Worm (Caenorhabditis elegans) whole organism, L2 larva: ENCODE measurements around the gene pnc-1.

Experiments
- C34F6.9 ChIP-seq: fragments of 150-350 bp; optimal IDR thresholded peaks from 2 replicates; lab custom pipeline; 2014; ENCODE audit warnings: missing biosample characterization, missing genetic modification characterization
- F13H6.1 ChIP-seq: sonication (generic microtip); optimal IDR thresholded peaks from 2 replicates; lab custom pipeline; 2016; ENCODE audit warnings: missing genetic modification characterization, missing compliant biosample characterization
- Y55F3AM.14 ChIP-seq: fragments of 200-800 bp; sonication (Bioruptor generic); optimal IDR thresholded peaks from 2 replicates; lab custom pipeline; 2018; ENCODE audit warnings: mild to moderate bottlenecking, missing genetic modification characterization, missing compliant biosample characterization
- ZK546.5 ChIP-seq: sonication (generic microtip); optimal IDR thresholded peaks from 2 replicates; lab custom pipeline; 2017; ENCODE audit warnings: missing biosample characterization, missing genetic modification characterization
- aly-2 ChIP-seq: fragments of 150-350 bp; optimal IDR thresholded peaks from 2 replicates; lab custom pipeline; 2014; ENCODE audit warnings: missing biosample characterization, missing genetic modification characterization
- ama-1 ChIP-seq: fragments of 150-350 bp; optimal IDR thresholded peaks from 2 replicates; lab custom pipeline; 2018; ENCODE audit warnings: inconsistent platforms
- blmp-1 ChIP-seq: sonication (generic microtip); optimal IDR thresholded peaks from 2 replicates; lab custom pipeline; 2017; ENCODE audit warnings: missing genetic modification characterization, mild to moderate bottlenecking, missing compliant biosample characterization, antibody characterized with exemption, moderate library complexity; ENCODE audit not compliant: insufficient read depth
- ceh-82 ChIP-seq: fragments of 150-350 bp; optimal IDR thresholded peaks from 2 replicates; lab custom pipeline; 2014; ENCODE audit warnings: missing biosample characterization, missing genetic modification characterization
- dmd-4 ChIP-seq: sonication (generic microtip); optimal IDR thresholded peaks from 2 replicates; lab custom pipeline; 2017; ENCODE audit warnings: missing biosample characterization, missing genetic modification characterization
- egl-27 ChIP-seq: sonication (generic microtip); optimal IDR thresholded peaks from 3 replicates; lab custom pipeline; 2017; ENCODE audit warnings: missing biosample characterization, missing genetic modification reagents, missing genetic modification characterization
- elt-1 ChIP-seq: fragments of 150-350 bp; optimal IDR thresholded peaks from 2 replicates; lab custom pipeline; 2014; ENCODE audit warnings: missing biosample characterization, missing genetic modification characterization
- elt-3 ChIP-seq: sonication (generic microtip); optimal IDR thresholded peaks from 2 replicates; lab custom pipeline; 2017; ENCODE audit warnings: missing biosample characterization, missing genetic modification characterization
- fos-1 ChIP-seq: fragments of 150-350 bp; optimal IDR thresholded peaks from 2 replicates; lab custom pipeline; 2014; ENCODE audit warnings: missing biosample characterization, missing genetic modification characterization
- gmeb-1 ChIP-seq: fragments of 150-350 bp; optimal IDR thresholded peaks from 2 replicates; lab custom pipeline; 2014; ENCODE audit warnings: missing biosample characterization, missing genetic modification characterization
- lin-11 ChIP-seq: fragments of 150-350 bp; sonication (generic microtip); optimal IDR thresholded peaks from 2 replicates; lab custom pipeline; 2014; ENCODE audit warnings: missing biosample characterization, missing genetic modification characterization, inconsistent platforms, mixed read lengths
- lin-13 ChIP-seq: fragments of 150-350 bp; optimal IDR thresholded peaks from 2 replicates; lab custom pipeline; 2014; ENCODE audit warnings: missing biosample characterization, missing genetic modification reagents, missing genetic modification characterization
- mdl-1 ChIP-seq, 2 experiments: fragments of 150-350 bp in 1 of 2; sonication (generic microtip) in 1 of 2; optimal IDR thresholded peaks; 2 replicates each; lab custom pipeline; 2017; ENCODE audit warnings: missing biosample characterization in 2 of 2, missing genetic modification characterization in 2 of 2
- nhr-11 ChIP-seq: fragments of 150-350 bp; optimal IDR thresholded peaks from 2 replicates; lab custom pipeline; 2014; ENCODE audit warnings: missing biosample characterization, missing genetic modification characterization
- nhr-129 ChIP-seq: fragments of 150-350 bp; optimal IDR thresholded peaks from 2 replicates; lab custom pipeline; 2014; ENCODE audit warnings: missing biosample characterization, missing genetic modification characterization
- nhr-21 ChIP-seq: fragments of 150-350 bp; optimal IDR thresholded peaks from 2 replicates; lab custom pipeline; 2014; ENCODE audit warnings: missing biosample characterization, missing genetic modification characterization
- nhr-23 ChIP-seq: fragments of 150-350 bp; optimal IDR thresholded peaks from 2 replicates; lab custom pipeline; 2014; ENCODE audit warnings: missing biosample characterization, missing genetic modification reagents, missing genetic modification characterization
- nhr-237 ChIP-seq: fragments of 150-350 bp; optimal IDR thresholded peaks from 2 replicates; lab custom pipeline; 2014; ENCODE audit warnings: missing biosample characterization, missing genetic modification characterization
- nhr-25 ChIP-seq: fragments of 150-350 bp; sonication (generic microtip); optimal IDR thresholded peaks from 3 replicates; lab custom pipeline; 2014; ENCODE audit warnings: missing biosample characterization, missing genetic modification characterization
- nhr-6 ChIP-seq: fragments of 150-350 bp; optimal IDR thresholded peaks from 2 replicates; lab custom pipeline; 2014; ENCODE audit warnings: missing biosample characterization, missing genetic modification characterization
- nhr-77 ChIP-seq: fragments of 150-350 bp; optimal IDR thresholded peaks from 2 replicates; lab custom pipeline; 2014; ENCODE audit warnings: missing biosample characterization, missing genetic modification characterization
- peb-1 ChIP-seq: fragments of 150-350 bp; optimal IDR thresholded peaks from 2 replicates; lab custom pipeline; 2014; ENCODE audit warnings: missing biosample characterization, missing genetic modification characterization
- sem-4 ChIP-seq: fragments of 150-350 bp; optimal IDR thresholded peaks from 2 replicates; lab custom pipeline; 2014; ENCODE audit warnings: missing biosample characterization, missing genetic modification reagents, missing genetic modification characterization
- skn-1 ChIP-seq: sonication (generic microtip); optimal IDR thresholded peaks from 2 replicates; lab custom pipeline; 2017; ENCODE audit warnings: missing biosample characterization, missing genetic modification characterization
- sma-9 ChIP-seq, 2 experiments: fragments of 150-350 bp in 1 of 2; sonication (generic microtip) in 1 of 2; optimal IDR thresholded peaks; 2 replicates each; lab custom pipeline; 2014 to 2016; ENCODE audit warnings: missing genetic modification characterization in 2 of 2, mild to moderate bottlenecking in 1 of 2, missing biosample characterization in 1 of 2, missing compliant biosample characterization in 1 of 2, missing genetic modification reagents in 1 of 2, moderate library complexity in 1 of 2
- unc-39 ChIP-seq: fragments of 150-350 bp; optimal IDR thresholded peaks from 2 replicates; lab custom pipeline; 2014; ENCODE audit warnings: missing biosample characterization, missing genetic modification characterization
- ztf-1 ChIP-seq: fragments of 200-800 bp; sonication (Bioruptor generic); conservative IDR thresholded peaks from 2 replicates; pipeline ENCODE4 v1.3.6; 2022; ENCODE audit warnings: missing genetic modification characterization, missing compliant biosample characterization
- ztf-11 ChIP-seq: sonication (generic microtip); optimal IDR thresholded peaks from 2 replicates; lab custom pipeline; 2017; ENCODE audit warnings: missing biosample characterization, missing genetic modification characterization

The pnc-1 gene

DNA sequence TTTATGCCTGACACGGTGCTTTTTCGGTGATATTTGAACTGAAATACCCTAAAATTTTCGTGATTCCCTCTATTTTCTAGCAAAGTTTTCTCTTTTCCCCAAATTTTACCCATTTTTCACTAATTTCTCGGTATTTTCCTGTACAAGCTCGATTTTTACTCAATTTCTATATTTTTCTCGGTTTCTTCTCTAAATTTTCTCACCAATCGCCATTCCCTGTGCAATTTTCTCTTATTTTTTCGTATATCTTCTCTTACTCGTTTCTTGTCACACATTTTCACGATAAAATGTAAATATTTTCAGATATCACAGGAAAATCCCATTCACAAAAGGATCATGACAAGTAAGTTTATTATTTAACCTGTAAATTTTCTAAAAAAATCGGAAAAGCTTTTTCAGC, 10.2 kb downstream of the pnc-1 start, which contains the start of gene csn-3:
csn-3 (plus strand) TSS at position 301 of the 400 bp plus-strand sequence.
- TF ChIP-seq mdl-1 (tag; optimal IDR thresholded peaks at IDR 0.05; lab: Kevin White, UChicago): no peak
- TF ChIP-seq nhr-11 (tag; lab: Kevin White, UChicago): no peak
- TF ChIP-seq Y55F3AM.14 (GFP tag; lab: Kevin White, UChicago): no peak
- TF ChIP-seq nhr-77: no peak
- no peak for TF ChIP-seq gmeb-1 (tag; lab: Kevin White, UChicago)
- no peak for TF ChIP-seq unc-39 (tag; lab: Kevin White, UChicago)
- TF ChIP-seq peb-1 (tag; lab: Kevin White, UChicago): no peak
- TF ChIP-seq ztf-1 (GFP tag; lab: Robert Waterston, UW): no peak
- TF ChIP-seq sma-9 (GFP tag; optimal IDR thresholded peaks at IDR 0.05; lab: Kevin White, UChicago): no peak
- TF ChIP-seq sma-9 (tag; optimal IDR thresholded peaks at IDR 0.05; lab: Kevin White, UChicago): no peak
- no peak for TF ChIP-seq elt-3 (tag; lab: Kevin White, UChicago)
- TF ChIP-seq ztf-11 (tag; lab: Kevin White, UChicago): no peak
- TF ChIP-seq dmd-4 (tag; lab: Kevin White, UChicago): no peak
- no peak for TF ChIP-seq elt-1 (tag; lab: Kevin White, UChicago)
- no peak for TF ChIP-seq nhr-237 (tag; lab: Kevin White, UChicago)
- TF ChIP-seq F13H6.1 (tag; lab: Kevin White, UChicago): no peak
- TF ChIP-seq egl-27: no peak
- TF ChIP-seq nhr-6 (tag; lab: Kevin White, UChicago): no peak
- TF ChIP-seq skn-1 (tag; lab: Kevin White, UChicago): no peak
- TF ChIP-seq ceh-82 (tag; lab: Kevin White, UChicago): no peak
- no peak for TF ChIP-seq blmp-1 (tag; lab: Kevin White, UChicago)

DNA sequence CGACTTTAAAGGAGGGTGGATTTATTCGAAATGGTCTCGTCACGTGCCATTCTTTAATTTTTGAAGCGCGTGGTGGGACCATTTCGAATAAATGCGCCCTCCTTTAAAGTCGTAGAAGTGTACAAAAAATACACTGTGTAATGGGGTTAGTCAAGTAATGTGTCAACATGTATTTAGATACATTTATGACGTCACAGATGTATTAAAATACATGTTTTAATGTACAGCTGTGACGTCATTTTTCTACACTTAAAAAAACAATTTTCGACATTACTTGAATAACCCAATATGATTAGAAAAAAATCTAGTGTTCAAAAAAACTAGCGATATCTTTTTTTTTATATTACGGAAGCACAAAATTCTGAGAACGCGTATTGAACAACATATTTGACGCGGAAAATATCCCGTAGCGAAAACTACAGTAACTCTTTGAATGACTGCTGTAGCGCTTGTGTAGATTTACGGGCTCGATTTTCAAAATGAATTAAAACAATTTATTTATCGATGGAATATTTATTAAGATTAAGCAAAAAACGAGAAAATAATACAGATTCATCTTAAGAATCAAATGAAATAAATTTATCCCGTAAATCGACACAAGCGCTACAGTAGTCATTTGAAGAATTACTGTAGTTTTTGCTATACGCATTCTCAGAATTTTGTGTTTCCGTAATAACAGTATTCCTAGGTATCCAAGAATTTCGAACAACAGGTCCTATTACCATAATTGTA, 18.8 kb downstream of the pnc-1 start, which contains the start of gene gfrp-1:
gfrp-1 (plus strand) TSS at position 682 of the 732 bp plus-strand sequence.
- TF ChIP-seq nhr-25 (tag; lab: Kevin White, UChicago) (no peak), lin-11 (tag; lab: Kevin White, UChicago) (no peak), ceh-82 (tag; lab: Kevin White, UChicago) (no peak), nhr-11 (tag; lab: Kevin White, UChicago) (no peak), ama-1 (lab: Kevin White, UChicago) (no peak), nhr-23 (tag; lab: Kevin White, UChicago) (no peak), lin-13 (no peak), ZK546.5 (tag; lab: Kevin White, UChicago) (no peak), C34F6.9 (tag; lab: Kevin White, UChicago) (no peak), dmd-4 (tag; lab: Kevin White, UChicago) (no peak), sem-4 (tag; lab: Kevin White, UChicago) (no peak), aly-2 (tag; lab: Kevin White, UChicago) (no peak), skn-1 (tag; lab: Kevin White, UChicago) (no peak)

DNA sequence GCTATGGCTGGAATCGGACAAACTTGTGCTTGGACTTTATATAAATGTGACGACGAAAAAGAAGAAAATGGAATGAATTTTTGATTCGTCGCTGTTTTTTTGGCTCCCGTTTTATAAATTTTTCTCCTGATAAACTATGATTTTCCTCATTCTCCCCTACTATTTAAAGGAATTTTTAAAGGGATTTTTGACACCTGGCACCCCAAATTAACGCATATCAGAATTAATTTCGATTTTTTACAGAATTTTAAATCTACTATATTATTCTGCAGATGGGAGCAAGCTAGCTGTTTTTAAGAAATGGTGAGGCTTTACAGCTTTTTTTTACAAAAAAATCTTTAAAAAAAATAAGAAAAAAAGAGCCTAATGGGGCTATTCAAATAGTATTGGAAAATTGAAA, 20.7 kb downstream of the pnc-1 start, which contains the start of gene coa-1:
coa-1 (plus strand) TSS at position 301 of the 400 bp plus-strand sequence.
- TF ChIP-seq nhr-6 (tag; lab: Kevin White, UChicago) (no peak), sma-9 (GFP tag; optimal IDR thresholded peaks at IDR 0.05; lab: Kevin White, UChicago) (no peak), sma-9 (tag; optimal IDR thresholded peaks at IDR 0.05; lab: Kevin White, UChicago) (no peak), ZK546.5 (tag; lab: Kevin White, UChicago) (no peak), ztf-1 (GFP tag; lab: Robert Waterston, UW) (no peak), fos-1 (tag; lab: Kevin White, UChicago) (no peak), elt-1 (tag; lab: Kevin White, UChicago) (no peak), nhr-21 (no peak), Y55F3AM.14 (GFP tag; lab: Kevin White, UChicago) (no peak), nhr-11 (tag; lab: Kevin White, UChicago) (no peak), gmeb-1 (tag; lab: Kevin White, UChicago) (no peak), nhr-23 (tag; lab: Kevin White, UChicago) (no peak), ceh-82 (tag; lab: Kevin White, UChicago) (no peak), peb-1 (tag; lab: Kevin White, UChicago) (no peak), nhr-129 (tag; lab: Kevin White, UChicago) (no peak), ztf-11 (tag; lab: Kevin White, UChicago) (no peak), nhr-77 (no peak), dmd-4 (tag; lab: Kevin White, UChicago) (no peak), C34F6.9 (tag; lab: Kevin White, UChicago) (no peak), skn-1 (tag; lab: Kevin White, UChicago) (no peak)
- TF ChIP-seq, all 48 proteins: peak for 0
